Worm (Caenorhabditis elegans) whole organism, L4 larva: ENCODE results near the gene K05F1.14.
"Not testable (repeated sequence)": the region's sequence is repeated elsewhere in the genome, so short reads cannot be mapped to it uniquely, and the experiment has no call there.

ENCODE experiments used
- F44E2.7 ChIP-seq: fragments of 200-800 bp; sonication (Bioruptor generic); IDR thresholded peaks from 2 replicates; pipeline ENCODE4 v2.1.2; 2022; ENCODE audit warnings: missing genetic modification characterization, missing compliant biosample characterization
- F49E8.2 ChIP-seq: sonication (generic microtip); optimal IDR thresholded peaks from 2 replicates; lab custom pipeline; 2016; ENCODE audit warnings: missing compliant biosample characterization, mild to moderate bottlenecking, missing genetic modification characterization, borderline replicate concordance
- T20F7.1 ChIP-seq: fragments of 200-800 bp; sonication (Bioruptor generic); optimal IDR thresholded peaks from 2 replicates; lab custom pipeline; 2018; ENCODE audit warnings: mild to moderate bottlenecking, missing genetic modification characterization, missing compliant biosample characterization
- ceh-20 ChIP-seq: fragments of 200-800 bp; sonication (Bioruptor generic); IDR thresholded peaks from 2 replicates; pipeline ENCODE4 v1.3.6; 2022; ENCODE audit warnings: missing genetic modification reagents, missing genetic modification characterization, missing compliant biosample characterization
- ceh-82 ChIP-seq: sonication (generic microtip); optimal IDR thresholded peaks from 2 replicates; lab custom pipeline; 2017; ENCODE audit warnings: missing biosample characterization, missing genetic modification characterization
- daf-16 ChIP-seq, 3 experiments: sonication (generic microtip); optimal IDR thresholded peaks; 2 replicates each; lab custom pipeline; 2016 to 2017; ENCODE audit warnings: missing genetic modification characterization in 3 of 3, missing genetic modification reagents in 3 of 3, mild to moderate bottlenecking in 2 of 3, missing compliant biosample characterization in 2 of 3, missing biosample characterization in 1 of 3, moderate library complexity in 1 of 3
- daf-8 ChIP-seq: fragments of 200-800 bp; sonication (Bioruptor generic); IDR thresholded peaks from 2 replicates; pipeline ENCODE4 v1.3.6; 2022; ENCODE audit warnings: missing genetic modification characterization, missing compliant biosample characterization
- dmd-6 ChIP-seq: fragments of 200-800 bp; sonication (Bioruptor generic); IDR thresholded peaks from 2 replicates; pipeline ENCODE4 v1.3.6; 2022; ENCODE audit warnings: missing genetic modification reagents, missing genetic modification characterization, missing compliant biosample characterization
- dve-1 ChIP-seq: sonication (generic microtip); optimal IDR thresholded peaks from 2 replicates; lab custom pipeline; 2017; ENCODE audit warnings: antibody characterized with exemption, mild to moderate bottlenecking, missing genetic modification characterization, missing compliant biosample characterization; ENCODE audit not compliant: insufficient read depth
- hlh-11 ChIP-seq: fragments of 200-800 bp; sonication (Bioruptor generic); optimal IDR thresholded peaks from 2 replicates; lab custom pipeline; 2018; ENCODE audit warnings: mild to moderate bottlenecking, missing genetic modification characterization, missing compliant biosample characterization
- jun-1 ChIP-seq: fragments of 150-350 bp; optimal IDR thresholded peaks from 2 replicates; lab custom pipeline; 2014; ENCODE audit warnings: missing biosample characterization, missing genetic modification reagents, missing genetic modification characterization
- lin-1 ChIP-seq: fragments of 200-800 bp; sonication (Bioruptor generic); IDR thresholded peaks from 2 replicates; pipeline ENCODE4 v1.3.6; 2022; ENCODE audit warnings: missing genetic modification reagents, missing genetic modification characterization, missing compliant biosample characterization
- lin-13 ChIP-seq: fragments of 150-350 bp; optimal IDR thresholded peaks from 2 replicates; lab custom pipeline; 2014; ENCODE audit warnings: missing biosample characterization, missing genetic modification reagents, missing genetic modification characterization
- lin-15B ChIP-seq: fragments of 150-350 bp; sonication (generic microtip); optimal IDR thresholded peaks from 3 replicates; lab custom pipeline; 2014; ENCODE audit warnings: missing biosample characterization, missing genetic modification characterization
- mdl-1 ChIP-seq, 2 experiments: fragments of 150-350 bp in 1 of 2; sonication (generic microtip) in 1 of 2; optimal IDR thresholded peaks; 2 replicates each; lab custom pipeline; 2014 to 2017; ENCODE audit warnings: missing biosample characterization in 2 of 2, missing genetic modification characterization in 2 of 2
- mdt-29 ChIP-seq: fragments of 200-800 bp; sonication (Bioruptor generic); IDR thresholded peaks from 2 replicates; pipeline ENCODE4 v1.3.6; 2022; ENCODE audit warnings: missing genetic modification reagents, missing genetic modification characterization, missing compliant biosample characterization
- mes-2 ChIP-seq: sonication (generic microtip); optimal IDR thresholded peaks from 2 replicates; lab custom pipeline; 2016; ENCODE audit warnings: missing genotype, mild to moderate bottlenecking, missing genetic modification characterization, missing compliant biosample characterization; ENCODE audit not compliant: poor library complexity, severe bottlenecking
- nhr-28 ChIP-seq: fragments of 150-350 bp; optimal IDR thresholded peaks from 2 replicates; lab custom pipeline; 2014; ENCODE audit warnings: missing biosample characterization, missing genetic modification characterization
- nhr-41 ChIP-seq: fragments of 200-800 bp; sonication (Bioruptor generic); IDR thresholded peaks from 2 replicates; pipeline ENCODE4 v1.3.6; 2022; ENCODE audit warnings: missing genetic modification reagents, missing genetic modification characterization, missing compliant biosample characterization
- nhr-48 ChIP-seq: sonication (generic microtip); optimal IDR thresholded peaks from 2 replicates; lab custom pipeline; 2016; ENCODE audit warnings: mild to moderate bottlenecking, missing genetic modification characterization, missing compliant biosample characterization
- nhr-77 ChIP-seq: fragments of 150-350 bp; optimal IDR thresholded peaks from 2 replicates; lab custom pipeline; 2014; ENCODE audit warnings: missing biosample characterization, missing genetic modification characterization
- php-3 ChIP-seq: fragments of 200-800 bp; sonication (Bioruptor generic); IDR thresholded peaks from 2 replicates; pipeline ENCODE4 v1.3.6; 2022; ENCODE audit warnings: missing genetic modification reagents, missing genetic modification characterization, missing compliant biosample characterization
- pqm-1 ChIP-seq: sonication (generic microtip); optimal IDR thresholded peaks from 2 replicates; lab custom pipeline; 2017; ENCODE audit warnings: missing biosample characterization, missing genetic modification characterization
- rbr-2 ChIP-seq: sonication (generic microtip); optimal IDR thresholded peaks from 2 replicates; lab custom pipeline; 2016; ENCODE audit warnings: missing genotype, missing genetic modification characterization, missing compliant biosample characterization
- saeg-2 ChIP-seq: fragments of 200-800 bp; sonication (Bioruptor generic); IDR thresholded peaks from 2 replicates; pipeline ENCODE4 v1.3.6; 2022; ENCODE audit warnings: missing genetic modification reagents, missing genetic modification characterization, missing compliant biosample characterization
- set-16 ChIP-seq: fragments of 200-800 bp; sonication (Bioruptor generic); IDR thresholded peaks from 2 replicates; pipeline ENCODE4 v1.3.6; 2022; ENCODE audit warnings: missing genetic modification reagents, missing genetic modification characterization, missing compliant biosample characterization
- skn-1 ChIP-seq: fragments of 150-350 bp; optimal IDR thresholded peaks from 2 replicates; lab custom pipeline; 2014; ENCODE audit warnings: missing biosample characterization, missing genetic modification characterization
- vab-7 ChIP-seq: fragments of 200-800 bp; sonication (Bioruptor generic); IDR thresholded peaks from 2 replicates; pipeline ENCODE4 v1.3.6; 2022; ENCODE audit warnings: missing genetic modification reagents, missing genetic modification characterization, missing compliant biosample characterization
- zfp-2 ChIP-seq: sonication (generic microtip); optimal IDR thresholded peaks from 2 replicates; lab custom pipeline; 2016; ENCODE audit warnings: mild to moderate bottlenecking, missing genetic modification characterization, missing compliant biosample characterization
- zip-11 ChIP-seq: fragments of 200-800 bp; sonication (Bioruptor generic); IDR thresholded peaks from 2 replicates; pipeline ENCODE4 v1.3.6; 2022; ENCODE audit warnings: missing genetic modification characterization, missing compliant biosample characterization
- zip-2 ChIP-seq: fragments of 150-350 bp; optimal IDR thresholded peaks from 2 replicates; lab custom pipeline; 2014; ENCODE audit warnings: missing biosample characterization, missing genetic modification characterization
- ztf-11 ChIP-seq: fragments of 150-350 bp; optimal IDR thresholded peaks from 2 replicates; lab custom pipeline; 2014; ENCODE audit warnings: missing biosample characterization, missing genetic modification characterization

Gene K05F1.14

ce11 chrII:5818298-5818697 lies 25.9 kb upstream of the K05F1.14 start, which contains the start of gene ZK1248.4:
TSS of gene ZK1248.4 (plus strand) at chrII:5818598.
- TF ChIP-seq mes-2 (tag; lab: Kevin White, UChicago) = no peak
- no peak for TF ChIP-seq ceh-20 (GFP tag; lab: Robert Waterston, UW)
- TF ChIP-seq vab-7 (GFP tag; lab: Robert Waterston, UW) = no peak
- no peak for TF ChIP-seq zfp-2 (tag; lab: Kevin White, UChicago)
- TF ChIP-seq php-3 = no peak
- TF ChIP-seq T20F7.1 (GFP tag; lab: Kevin White, UChicago) = no peak
- TF ChIP-seq rbr-2 (tag; lab: Kevin White, UChicago) = no peak
- TF ChIP-seq F49E8.2 (tag; lab: Kevin White, UChicago) = no peak
- no peak for TF ChIP-seq mdl-1 (tag; optimal IDR thresholded peaks at IDR 0.05; lab: Kevin White, UChicago)
- no peak for TF ChIP-seq zip-2 (tag; lab: Kevin White, UChicago)
- TF ChIP-seq set-16 = no peak
- no peak for TF ChIP-seq hlh-11 (tag; lab: Kevin White, UChicago)
- TF ChIP-seq pqm-1 (tag; lab: Kevin White, UChicago) = no peak
- TF ChIP-seq zip-11 (GFP tag; lab: Robert Waterston, UW) = no peak
- no peak for TF ChIP-seq ceh-82 (tag; lab: Kevin White, UChicago)
- TF ChIP-seq, all 104 proteins: peak for 0

ce11 chrII:5816346-5816745 lies 24.0 kb upstream of the K05F1.14 start, which contains the start of gene ZK1248.20:
TSS of gene ZK1248.20 (plus strand) at chrII:5816646.
- TF ChIP-seq zip-2 (tag; lab: Kevin White, UChicago) (no peak), hlh-11 (tag; lab: Kevin White, UChicago) (no peak), lin-13 (no peak), rbr-2 (tag; lab: Kevin White, UChicago) (no peak), lin-1 (GFP tag; lab: Robert Waterston, UW) (no peak), lin-15B (tag; lab: Kevin White, UChicago) (no peak), dve-1 (tag; lab: Kevin White, UChicago) (no peak), mdt-29 (no peak), nhr-41 (GFP tag; lab: Robert Waterston, UW) (no peak)

- not testable (repeated sequence) for TF ChIP-seq F49E8.2 (tag; lab: Kevin White, UChicago); rbr-2 (tag; lab: Kevin White, UChicago); daf-8 (GFP tag; lab: Robert Waterston, UW)
Observed at ce11 chrII:5815382-5815781, 23.0 kb upstream of the K05F1.14 start, which contains the start of gene wago-5. TSS of gene wago-5 (minus strand) at chrII:5815482.

ce11 chrII:5810230-5810629 lies 17.8 kb upstream of the K05F1.14 start, which contains the start of the genes msp-64 and ZK1248.5:
TSS of gene msp-64 (minus strand) at chrII:5810330.
TSS of gene ZK1248.5 (plus strand) at chrII:5810514.
- TF ChIP-seq hlh-11 (tag; lab: Kevin White, UChicago) (no peak), nhr-41 (GFP tag; lab: Robert Waterston, UW) (no peak), lin-15B (tag; lab: Kevin White, UChicago) (no peak), skn-1 (tag; lab: Kevin White, UChicago) (no peak), zip-2 (tag; lab: Kevin White, UChicago) (no peak), F44E2.7 (GFP tag; lab: Robert Waterston, UW) (no peak)
- TF ChIP-seq, all 104 proteins: peak for 0

ce11 chrII:5806563-5806962 lies 14.2 kb upstream of the K05F1.14 start:
- peak; percentile 52 for TF ChIP-seq nhr-77 (tag; lab: Kevin White, UChicago)
- no peak for TF ChIP-seq daf-16 (GFP tag; optimal IDR thresholded peaks at IDR 0.05; lab: Kevin White, UChicago)
- TF ChIP-seq daf-16 (tag; optimal IDR thresholded peaks at IDR 0.05; lab: Kevin White, UChicago) = peak; percentile 38
- TF ChIP-seq hlh-11 (tag; lab: Kevin White, UChicago) = peak; percentile 64
- peak; percentile 28 for TF ChIP-seq dve-1 (tag; lab: Kevin White, UChicago)
- peak; percentile 90 for TF ChIP-seq nhr-28 (tag; lab: Kevin White, UChicago)
- TF ChIP-seq nhr-48 (tag; lab: Kevin White, UChicago) = no peak
- peak; percentile 60; the same call in 1 of the 2 replicates for TF ChIP-seq nhr-41 (GFP tag; lab: Robert Waterston, UW)
- TF ChIP-seq mdt-29 = no peak
- no peak for TF ChIP-seq jun-1
- TF ChIP-seq saeg-2 = no peak
- no peak for TF ChIP-seq ztf-11 (tag; lab: Kevin White, UChicago)
- TF ChIP-seq dmd-6 (GFP tag; lab: Robert Waterston, UW) = peak; percentile 89
- peak; percentile 92 for TF ChIP-seq pqm-1 (tag; lab: Kevin White, UChicago)
- TF ChIP-seq lin-1 (GFP tag; lab: Robert Waterston, UW) = 0 out of 2 replicates have a peak, but pooled peaks have one; percentile 26
